Fruit fly (Drosophila melanogaster): ENCODE results near the gene ocn.

DNA sequence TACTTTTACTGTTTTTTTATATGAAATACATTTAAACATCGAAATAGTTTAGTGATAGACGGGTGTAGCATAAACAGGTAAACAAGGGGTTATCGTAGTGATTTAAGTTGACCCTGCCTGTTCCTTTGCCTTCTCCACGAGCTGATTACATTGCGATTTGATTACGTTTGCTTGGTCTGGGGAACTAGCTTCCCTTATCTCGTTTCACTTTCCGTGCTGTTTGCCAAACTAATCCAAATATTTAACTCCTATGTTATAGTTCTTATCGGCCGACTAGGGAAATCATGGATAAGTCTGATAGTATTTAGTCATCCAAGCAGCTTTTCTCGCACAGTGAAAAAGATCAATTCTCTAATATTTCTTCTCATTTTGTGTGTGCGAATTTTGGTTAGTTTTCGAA is 24.4 kb upstream of the ocn start:
- TF ChIP-seq CG8478 (optimal IDR thresholded peaks at IDR 0.05) (no peak), EcR (GFP tag; optimal IDR thresholded peaks at IDR 0.05) (no peak), psq (optimal IDR thresholded peaks at IDR 0.05) (no peak), pan (optimal IDR thresholded peaks at IDR 0.05) (no peak), Dll (optimal IDR thresholded peaks at IDR 0.05) (no peak)
